Worm (Caenorhabditis elegans): ENCODE measurements around the gene srh-272.

The srh-272 gene

ce11 chrV:2821618-2822272, 41.4 kb upstream of the srh-272 start, which contains the start of gene srh-36:
Gene srh-36 (minus strand): TSS chrV:2821668.
- TF ChIP-seq nfya-1 (tag; optimal IDR thresholded peaks at IDR 0.05; ENCODE audit: insufficient read depth): peak; percentile 46
- no peak for TF ChIP-seq mml-1 (tag; optimal IDR thresholded peaks at IDR 0.05)
- no peak for TF ChIP-seq elt-1 (tag; optimal IDR thresholded peaks at IDR 0.05)

ce11 chrV:2825978-2826377, 37.2 kb upstream of the srh-272 start:
- TF ChIP-seq nhr-77 (tag; optimal IDR thresholded peaks at IDR 0.05) (no peak), nhr-12 (tag; optimal IDR thresholded peaks at IDR 0.05) (no peak), ceh-82 (tag; optimal IDR thresholded peaks at IDR 0.05) (no peak), nhr-25 (tag; optimal IDR thresholded peaks at IDR 0.05) (no peak), lsy-12 (tag; optimal IDR thresholded peaks at IDR 0.05) (no peak), ztf-11 (tag; optimal IDR thresholded peaks at IDR 0.05) (no peak), zag-1 (tag; optimal IDR thresholded peaks at IDR 0.05) (no peak), ceh-9 (tag; optimal IDR thresholded peaks at IDR 0.05) (no peak), ceh-16 (tag; optimal IDR thresholded peaks at IDR 0.05) (no peak), nfya-1 (tag; optimal IDR thresholded peaks at IDR 0.05; ENCODE audit: insufficient read depth) (no peak), fos-1 (tag; optimal IDR thresholded peaks at IDR 0.05) (no peak)

ce11 chrV:2826815-2827214, 36.3 kb upstream of the srh-272 start, which contains the start of gene T03D3.5:
Gene T03D3.5 (minus strand): TSS chrV:2826835.
- peak; percentile 87 for TF ChIP-seq hmg-11 (tag; optimal IDR thresholded peaks at IDR 0.05)
- TF ChIP-seq ceh-16 (tag; optimal IDR thresholded peaks at IDR 0.05): no peak
- no peak for TF ChIP-seq snpc-4 (tag; optimal IDR thresholded peaks at IDR 0.05)

ce11 chrV:2830817-2831216, 32.3 kb upstream of the srh-272 start, which contains the start of gene srw-2:
Gene srw-2 (plus strand): TSS chrV:2830878.
- TF ChIP-seq nhr-12 (tag; optimal IDR thresholded peaks at IDR 0.05) (no peak), R02D3.7 (tag; optimal IDR thresholded peaks at IDR 0.05) (no peak), unc-62 (GFP tag; optimal IDR thresholded peaks at IDR 0.05) (no peak), ztf-4 (tag; optimal IDR thresholded peaks at IDR 0.05) (no peak), nhr-25 (tag; optimal IDR thresholded peaks at IDR 0.05) (no peak), eor-1 (tag; optimal IDR thresholded peaks at IDR 0.05) (no peak), nhr-28 (tag; optimal IDR thresholded peaks at IDR 0.05) (no peak), tbx-2 (tag; optimal IDR thresholded peaks at IDR 0.05) (no peak), nhr-23 (tag; optimal IDR thresholded peaks at IDR 0.05) (no peak), jun-1 (tag; optimal IDR thresholded peaks at IDR 0.05) (no peak), ZK546.5 (tag; optimal IDR thresholded peaks at IDR 0.05) (no peak)

ce11 chrV:2832666-2833065, 30.5 kb upstream of the srh-272 start, which contains the start of gene srj-50:
Gene srj-50 (plus strand): TSS chrV:2832966.
- TF ChIP-seq fos-1 (tag; optimal IDR thresholded peaks at IDR 0.05) (no peak), unc-39 (tag; optimal IDR thresholded peaks at IDR 0.05) (no peak), daf-12 (tag; optimal IDR thresholded peaks at IDR 0.05) (no peak), ZK546.5 (tag; optimal IDR thresholded peaks at IDR 0.05) (no peak), elt-1 (tag; optimal IDR thresholded peaks at IDR 0.05) (no peak), ceh-28 (tag; optimal IDR thresholded peaks at IDR 0.05) (no peak), nhr-77 (tag; optimal IDR thresholded peaks at IDR 0.05) (no peak), nhr-67 (tag; optimal IDR thresholded peaks at IDR 0.05) (no peak), R02D3.7 (tag; optimal IDR thresholded peaks at IDR 0.05) (no peak), ceh-16 (tag; optimal IDR thresholded peaks at IDR 0.05) (no peak), skn-1 (tag; optimal IDR thresholded peaks at IDR 0.05) (no peak), lsy-12 (tag; optimal IDR thresholded peaks at IDR 0.05) (no peak), nhr-12 (tag; optimal IDR thresholded peaks at IDR 0.05) (no peak)

ce11 chrV:2836501-2836900, 26.6 kb upstream of the srh-272 start, which contains the start of gene srj-45:
Gene srj-45 (minus strand): TSS chrV:2836601.
- TF ChIP-seq ztf-4 (tag; optimal IDR thresholded peaks at IDR 0.05) (no peak), lsy-12 (tag; optimal IDR thresholded peaks at IDR 0.05) (no peak), R02D3.7 (tag; optimal IDR thresholded peaks at IDR 0.05) (no peak), pha-4 (tag; optimal IDR thresholded peaks at IDR 0.05) (no peak), elt-3 (tag; optimal IDR thresholded peaks at IDR 0.05) (no peak), nhr-28 (tag; optimal IDR thresholded peaks at IDR 0.05) (no peak), unc-39 (tag; optimal IDR thresholded peaks at IDR 0.05) (no peak), mml-1 (tag; optimal IDR thresholded peaks at IDR 0.05) (no peak), nhr-77 (tag; optimal IDR thresholded peaks at IDR 0.05) (no peak), nhr-12 (tag; optimal IDR thresholded peaks at IDR 0.05) (no peak), mdl-1 (tag; optimal IDR thresholded peaks at IDR 0.05) (no peak), ceh-28 (tag; optimal IDR thresholded peaks at IDR 0.05) (no peak)

All from whole organism, L3 larva.